Worm (Caenorhabditis elegans): Measurements from ENCODE around the gene C16C10.9.

DNA sequence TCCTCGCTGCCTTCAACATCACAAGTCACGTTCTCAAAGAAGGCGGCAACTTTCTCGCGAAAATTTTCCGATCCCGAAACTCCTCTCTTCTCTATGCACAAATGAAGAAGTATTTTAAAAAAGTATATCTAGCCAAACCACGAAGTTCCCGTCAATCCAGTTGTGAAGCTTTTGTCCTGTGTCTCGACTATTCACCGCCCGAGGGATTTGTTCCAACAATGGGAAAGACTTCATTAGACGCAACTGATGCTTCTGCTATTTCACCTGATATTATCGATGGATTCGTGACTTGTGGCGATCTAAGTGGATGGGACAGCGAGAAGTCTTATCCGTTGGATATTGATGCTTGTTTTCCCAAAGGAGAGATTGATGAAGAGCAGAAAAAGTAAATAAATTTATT lies 47.8 kb upstream of the C16C10.9 start:
- TF ChIP-seq sox-2 (GFP tag; IDR thresholded peaks at IDR 0.05): no peak
- TF ChIP-seq ceh-9 (tag; optimal IDR thresholded peaks at IDR 0.05): no peak
- TF ChIP-seq pha-4 (tag; optimal IDR thresholded peaks at IDR 0.05): no peak
